Worm (Caenorhabditis elegans) whole organism, early embryonic: ENCODE results near the gene pup-2.

Experiments used
- ama-1 ChIP-seq: fragments of 150-350 bp; optimal IDR thresholded peaks from 2 replicates; lab custom pipeline; 2014
- ceh-36 ChIP-seq: sonication (generic microtip); optimal IDR thresholded peaks from 2 replicates; lab custom pipeline; 2016; ENCODE audit warnings: missing genetic modification characterization, inconsistent platforms, missing compliant biosample characterization

DNA sequence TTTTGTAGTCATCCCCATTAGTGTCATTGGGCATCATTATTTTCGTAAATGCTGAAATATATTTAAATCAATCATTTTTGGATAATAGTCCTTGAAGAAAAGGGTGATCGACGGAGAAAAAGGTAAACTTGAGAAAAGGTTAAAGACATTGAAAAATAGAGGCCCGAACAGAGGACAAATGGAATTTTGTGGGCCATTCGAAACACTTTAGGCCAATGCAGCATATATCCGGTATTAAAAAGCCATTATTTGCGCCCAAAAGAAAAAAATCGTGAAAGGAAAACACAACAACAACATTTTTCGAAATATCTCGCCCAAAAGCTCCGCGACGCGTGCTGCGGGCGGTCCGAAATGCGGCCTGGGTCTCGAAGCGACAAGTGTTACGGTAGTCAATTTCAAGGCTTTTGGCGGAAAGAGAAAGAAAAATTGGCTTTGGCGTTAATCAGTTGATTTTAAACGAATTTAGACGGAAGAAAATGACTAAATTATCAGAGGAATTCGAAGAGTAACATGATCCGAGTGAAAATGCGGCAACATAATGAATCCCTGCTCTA, 21.2 kb downstream of the pup-2 start, which contains the start of gene morc-1:
- no peak for TF ChIP-seq ceh-36 (tag; lab: Kevin White, UChicago)
- TF ChIP-seq ama-1 (lab: Kevin White, UChicago), result no peak
